Worm (Caenorhabditis elegans): ENCODE results near the gene acr-14.

- TF ChIP-seq lin-13 (GFP tag; optimal IDR thresholded peaks at IDR 0.05) (no peak), nhr-77 (tag; optimal IDR thresholded peaks at IDR 0.05) (no peak), nhr-11 (tag; optimal IDR thresholded peaks at IDR 0.05) (no peak), D1046.2 (GFP tag; IDR thresholded peaks at IDR 0.05) (no peak), lsy-2 (tag; optimal IDR thresholded peaks at IDR 0.05) (peak in 1 of 2 experiments; percentile 56), skn-1 (tag; optimal IDR thresholded peaks at IDR 0.05) (no peak), pqm-1 (tag; optimal IDR thresholded peaks at IDR 0.05) (no peak)
Observed at ce11 chrII:8152711-8153325, 24.2 kb downstream of the acr-14 start.

Measured in whole organism, L4 larva.